Worm (Caenorhabditis elegans) whole organism, L3 larva: ENCODE data around the gene chch-3.
"Not testable (repeated sequence)": the region's sequence is repeated elsewhere in the genome, so short reads cannot be mapped to it uniquely, and the experiment has no call there.

Experiments used
- ama-1 ChIP-seq: fragments of 150-350 bp; optimal IDR thresholded peaks from 2 replicates; lab custom pipeline; 2018
- elt-1 ChIP-seq: fragments of 150-350 bp; optimal IDR thresholded peaks from 2 replicates; lab custom pipeline; 2014; ENCODE audit warnings: missing biosample characterization, missing genetic modification characterization
- fos-1 ChIP-seq: fragments of 150-350 bp; optimal IDR thresholded peaks from 2 replicates; lab custom pipeline; 2014; ENCODE audit warnings: missing biosample characterization, missing genetic modification characterization
- nhr-11 ChIP-seq: fragments of 150-350 bp; optimal IDR thresholded peaks from 2 replicates; lab custom pipeline; 2014; ENCODE audit warnings: missing biosample characterization, missing genetic modification characterization
- nhr-237 ChIP-seq: fragments of 150-350 bp; optimal IDR thresholded peaks from 2 replicates; lab custom pipeline; 2014; ENCODE audit warnings: missing biosample characterization, missing genetic modification characterization
- nhr-28 ChIP-seq: fragments of 150-350 bp; optimal IDR thresholded peaks from 2 replicates; lab custom pipeline; 2014; ENCODE audit warnings: missing biosample characterization, missing genetic modification characterization
- unc-39 ChIP-seq: sonication (generic microtip); optimal IDR thresholded peaks from 4 replicates; lab custom pipeline; 2017; ENCODE audit warnings: missing biosample characterization, missing genetic modification characterization
- zag-1 ChIP-seq: fragments of 150-350 bp; optimal IDR thresholded peaks from 2 replicates; lab custom pipeline; 2014; ENCODE audit warnings: missing biosample characterization, missing genetic modification characterization

DNA sequence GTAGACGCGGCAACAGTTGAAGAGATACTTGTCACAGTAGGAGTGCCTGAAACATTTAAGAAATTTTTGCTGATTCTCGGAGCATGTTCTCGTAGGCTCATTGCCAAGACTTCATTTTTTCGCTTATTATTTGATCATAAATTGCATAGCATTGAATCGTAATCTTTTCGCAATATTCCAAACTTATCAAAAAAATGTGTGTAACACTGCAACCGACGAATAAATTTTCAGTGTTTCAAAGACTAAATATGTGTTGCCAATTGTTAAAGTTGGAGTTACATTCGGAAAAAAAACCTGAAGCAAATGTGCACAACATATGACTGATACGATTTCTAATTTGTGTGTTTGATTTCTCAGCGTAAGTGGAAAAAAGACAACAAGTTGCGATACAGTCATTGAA is 42.6 kb downstream of the chch-3 start, which contains the start of gene R09D1.14:
- TF ChIP-seq fos-1 (tag; lab: Kevin White, UChicago); elt-1 (tag; lab: Kevin White, UChicago); zag-1 (tag; lab: Kevin White, UChicago); unc-39 (tag; lab: Kevin White, UChicago); nhr-28 (tag; lab: Kevin White, UChicago); nhr-11 (tag; lab: Kevin White, UChicago); ama-1 (lab: Kevin White, UChicago); nhr-237 (tag; lab: Kevin White, UChicago): not testable (repeated sequence)
